Fruit fly (Drosophila melanogaster): ENCODE results near the gene cal1.

DNA sequence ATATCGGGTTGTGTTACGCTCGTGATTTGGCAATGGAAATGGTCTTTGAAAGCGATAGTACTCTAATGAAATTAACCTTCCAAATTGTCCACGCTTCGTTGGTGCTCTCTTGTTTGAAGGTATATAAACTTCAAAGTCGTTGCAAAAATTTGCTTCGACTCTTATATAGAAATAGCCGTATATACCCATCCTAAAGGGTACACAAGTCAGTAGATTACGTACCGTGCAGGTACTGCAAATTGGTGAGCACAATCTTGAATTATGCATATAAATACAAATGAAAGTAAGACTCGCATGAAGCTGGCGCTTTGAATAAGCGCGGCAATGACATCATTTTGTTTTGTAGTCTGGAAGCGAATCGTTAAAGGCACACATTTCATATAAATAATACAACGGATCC is 28.2 kb downstream of the cal1 start:
- TF ChIP-seq crol (GFP tag; IDR thresholded peaks at IDR 0.05) = no peak
- TF ChIP-seq BtbVII (GFP tag; optimal IDR thresholded peaks at IDR 0.05) = no peak
- TF ChIP-seq ase (GFP tag; IDR thresholded peaks at IDR 0.05) = no peak
- TF ChIP-seq tio (GFP tag; optimal IDR thresholded peaks at IDR 0.05) = no peak
- no peak for TF ChIP-seq ap (GFP tag; IDR thresholded peaks at IDR 0.05)

Data from whole organism, embryonic.